Worm (Caenorhabditis elegans) whole organism, L3 larva: ENCODE data around the gene hil-2.

ENCODE experiments used
- ama-1 ChIP-seq: fragments of 150-350 bp; optimal IDR thresholded peaks from 2 replicates; lab custom pipeline; 2018
- ceh-82 ChIP-seq: fragments of 150-350 bp; optimal IDR thresholded peaks from 2 replicates; lab custom pipeline; 2014; ENCODE audit warnings: missing biosample characterization, missing genetic modification characterization
- fkh-10 ChIP-seq: sonication (generic microtip); optimal IDR thresholded peaks from 2 replicates; lab custom pipeline; 2017; ENCODE audit warnings: missing biosample characterization, missing genetic modification reagents, missing genetic modification characterization
- nhr-76 ChIP-seq: fragments of 150-350 bp; sonication (generic microtip); optimal IDR thresholded peaks from 5 replicates; lab custom pipeline; 2014; ENCODE audit warnings: missing biosample characterization, missing genetic modification characterization
- unc-62 ChIP-seq: fragments of 150-350 bp; sonication (generic microtip); optimal IDR thresholded peaks from 4 replicates; lab custom pipeline; 2014; ENCODE audit warnings: missing biosample characterization, missing genetic modification reagents, missing genetic modification characterization

DNA sequence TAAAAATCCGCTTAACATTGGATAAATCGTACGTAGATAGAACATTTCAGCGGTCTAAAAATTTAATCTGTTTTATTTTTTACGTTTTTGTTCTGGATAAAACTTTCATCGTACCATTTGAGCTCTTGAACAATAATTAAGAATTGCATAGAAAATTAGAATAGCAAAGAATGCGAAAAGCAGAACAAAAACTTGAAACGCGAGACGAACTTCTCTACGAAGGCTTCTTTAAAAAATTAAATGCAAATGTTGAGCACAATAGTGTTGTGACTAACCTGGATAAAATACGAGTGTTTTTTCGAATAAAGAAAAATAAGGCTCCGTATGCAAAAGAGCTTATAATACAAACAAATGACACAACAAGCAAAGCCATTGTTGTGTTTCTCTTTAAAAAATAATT is 5.5 kb downstream of the hil-2 start:
- no peak for TF ChIP-seq unc-62 (GFP tag; lab: Kevin White, UChicago)
- TF ChIP-seq fkh-10 (GFP tag; lab: Kevin White, UChicago) = no peak
- no peak for TF ChIP-seq ama-1 (lab: Kevin White, UChicago)
- no peak for TF ChIP-seq nhr-76 (tag; lab: Kevin White, UChicago)
- no peak for TF ChIP-seq ceh-82
